Fruit fly (Drosophila melanogaster): ENCODE measurements around the gene smog.

The smog gene

DNA sequence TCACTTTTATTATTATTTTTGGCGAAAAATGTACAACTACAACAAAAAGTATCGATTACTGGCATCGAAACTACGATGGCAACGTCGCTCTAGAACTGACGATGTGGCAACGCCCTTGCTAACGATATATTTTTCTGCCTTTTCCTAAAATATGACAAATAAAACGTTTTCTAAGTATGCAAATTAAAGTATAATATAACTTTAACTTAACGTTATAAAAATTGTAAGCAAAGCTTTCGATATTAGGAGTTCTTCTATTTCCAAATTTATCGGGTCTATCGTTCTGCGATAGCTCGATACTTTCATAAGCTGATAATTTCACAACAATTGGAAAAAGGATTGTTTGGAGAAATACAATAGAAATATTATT lies 30.3 kb downstream of the smog start, which contains the start of the genes Cf2 and CG3008 (continued):
- TF ChIP-seq odd (GFP tag; optimal IDR thresholded peaks at IDR 0.05) (no peak), ewg (GFP tag; optimal IDR thresholded peaks at IDR 0.05) (no peak), ash1 (GFP tag; optimal IDR thresholded peaks at IDR 0.05) (no peak), Mrtf (GFP tag; IDR thresholded peaks at IDR 0.05) (no peak), Hsf (GFP tag; optimal IDR thresholded peaks at IDR 0.05) (no peak), sens (GFP tag) (peak; percentile 87), CG2202 (tag; optimal IDR thresholded peaks at IDR 0.05) (no peak), CG17361 (GFP tag; IDR thresholded peaks at IDR 0.05) (no peak; the same call in 2 of the 3 replicates), shn (GFP tag; optimal IDR thresholded peaks at IDR 0.05) (no peak), pan (optimal IDR thresholded peaks at IDR 0.05) (no peak), pan (GFP tag; optimal IDR thresholded peaks at IDR 0.05 in 1 of 2, IDR thresholded peaks at IDR 0.05 in 1 of 2) (no peak), CG13775 (GFP tag; optimal IDR thresholded peaks at IDR 0.05) (no peak), Bteb2 (GFP tag; optimal IDR thresholded peaks at IDR 0.05) (no peak), CG31224 (GFP tag; IDR thresholded peaks at IDR 0.05) (no peak), CG9215 (GFP tag; IDR thresholded peaks at IDR 0.05) (no peak), CG6683 (GFP tag; optimal IDR thresholded peaks at IDR 0.05) (no peak), CG34376 (GFP tag; optimal IDR thresholded peaks at IDR 0.05) (no peak), sd (tag; optimal IDR thresholded peaks at IDR 0.05) (no peak), Hand (GFP tag; optimal IDR thresholded peaks at IDR 0.05) (no peak), mirr (GFP tag; optimal IDR thresholded peaks at IDR 0.05) (no peak), fd64A (GFP tag; optimal IDR thresholded peaks at IDR 0.05) (no peak), NC2β (GFP tag; optimal IDR thresholded peaks at IDR 0.05) (no peak), phol (tag; optimal IDR thresholded peaks at IDR 0.05) (peak; percentile 50), E2f1 (GFP tag; IDR thresholded peaks at IDR 0.05) (no peak), CG12769 (tag; optimal IDR thresholded peaks at IDR 0.05) (no peak), cad (GFP tag; optimal IDR thresholded peaks at IDR 0.05) (no peak), dati (GFP tag; IDR thresholded peaks at IDR 0.05) (no peak), ac (GFP tag; optimal IDR thresholded peaks at IDR 0.05) (no peak), PHDP (tag; optimal IDR thresholded peaks at IDR 0.05) (no peak), CG12236 (GFP tag; optimal IDR thresholded peaks at IDR 0.05) (no peak), CkIIα-i1 (GFP tag; IDR thresholded peaks at IDR 0.05) (no peak), br (optimal IDR thresholded peaks at IDR 0.05) (no peak), Hmr (GFP tag; optimal IDR thresholded peaks at IDR 0.05) (no peak), CG11085 (GFP tag; IDR thresholded peaks at IDR 0.05) (no peak), sc (optimal IDR thresholded peaks at IDR 0.05) (no peak), sc (GFP tag; optimal IDR thresholded peaks at IDR 0.05) (no peak), CG18011 (GFP tag; optimal IDR thresholded peaks at IDR 0.05) (no peak), Gsc (GFP tag; IDR thresholded peaks at IDR 0.05) (no peak), hb (GFP tag; IDR thresholded peaks at IDR 0.05; ENCODE audit: partially characterized antibody) (peak; percentile 88), CG8359 (GFP tag; optimal IDR thresholded peaks at IDR 0.05; ENCODE audit: borderline replicate concordance) (no peak), CG12299 (tag; optimal IDR thresholded peaks at IDR 0.05) (no peak), p53 (GFP tag; optimal IDR thresholded peaks at IDR 0.05) (no peak), CG5953 (GFP tag; IDR thresholded peaks at IDR 0.05) (no peak), gem (tag; optimal IDR thresholded peaks at IDR 0.05) (no peak), YL-1 (GFP tag; optimal IDR thresholded peaks at IDR 0.05) (peak; percentile 93), ATbp (GFP tag; optimal IDR thresholded peaks at IDR 0.05) (no peak), pita (GFP tag; optimal IDR thresholded peaks at IDR 0.05) (no peak), CG16779 (GFP tag; IDR thresholded peaks at IDR 0.05) (no peak), CG8765 (GFP tag; IDR thresholded peaks at IDR 0.05) (no peak), otp (GFP tag; IDR thresholded peaks at IDR 0.05) (no peak), CG1233 (GFP tag; optimal IDR thresholded peaks at IDR 0.05) (no peak), Dfd (GFP tag; optimal IDR thresholded peaks at IDR 0.05) (no peak), E2f2 (GFP tag; IDR thresholded peaks at IDR 0.05) (no peak), chn (GFP tag; optimal IDR thresholded peaks at IDR 0.05) (no peak)
